Worm (Caenorhabditis elegans): Measurements from ENCODE around the gene nhr-163.

ce11 chrV:6987673-6988072 is 1.8 kb upstream of the nhr-163 start, which contains the start of gene nhr-139:
- TF ChIP-seq lin-13 (GFP tag; optimal IDR thresholded peaks at IDR 0.05) = no peak
- no peak for TF ChIP-seq C16A3.4 (tag; optimal IDR thresholded peaks at IDR 0.05)
- no peak for TF ChIP-seq lin-39 (tag; optimal IDR thresholded peaks at IDR 0.05)
- TF ChIP-seq unc-30 (tag; optimal IDR thresholded peaks at IDR 0.05) = no peak

All from whole organism, L1 larva.